Fruit fly (Drosophila melanogaster) whole organism, embryonic: ENCODE measurements around the gene CG17572.

Experiments
- Aef1 ChIP-seq: fragments of 200-800 bp; sonication (Bioruptor generic); IDR thresholded peaks from 3 replicates; pipeline ENCODE4 v1.3.6; 2022; ENCODE audit warnings: missing biosample characterization, missing genetic modification characterization
- Atf3 ChIP-seq: fragments of 200-800 bp; sonication (Bioruptor generic); optimal IDR thresholded peaks from 3 replicates; lab custom pipeline; 2016; ENCODE audit warnings: missing biosample characterization, missing genetic modification characterization
- Bgb ChIP-seq: fragments of 200-800 bp; sonication (Bioruptor generic); IDR thresholded peaks from 2 replicates; pipeline ENCODE4 v1.3.6; 2022; ENCODE audit warnings: missing biosample characterization, missing genetic modification characterization; ENCODE audit not compliant: partially characterized antibody
- CG10321 ChIP-seq: fragments of 200-800 bp; sonication (Bioruptor generic); IDR thresholded peaks from 2 replicates; pipeline ENCODE4 v1.3.6; 2022; ENCODE audit warnings: missing biosample characterization, missing genetic modification characterization
- CG10366 ChIP-seq: fragments of 200-800 bp; sonication (Bioruptor generic); IDR thresholded peaks from 2 replicates; pipeline ENCODE4 v1.3.6; 2022; ENCODE audit warnings: missing biosample characterization, missing genetic modification characterization
- CG12071 ChIP-seq: fragments of 200-800 bp; sonication (Bioruptor generic); optimal IDR thresholded peaks from 3 replicates; lab custom pipeline; 2018; ENCODE audit warnings: missing biosample characterization, mild to moderate bottlenecking, missing genetic modification characterization
- CG12155 ChIP-seq: fragments of 200-800 bp; sonication (Bioruptor generic); optimal IDR thresholded peaks from 3 replicates; lab custom pipeline; 2016; ENCODE audit warnings: missing biosample characterization, missing genetic modification characterization
- CG12219 ChIP-seq: fragments of 200-800 bp; sonication (Bioruptor generic); optimal IDR thresholded peaks from 3 replicates; lab custom pipeline; 2018; ENCODE audit warnings: missing biosample characterization, mild to moderate bottlenecking, missing genetic modification characterization
- CG12769 ChIP-seq: fragments of 200-800 bp; sonication (Bioruptor generic); optimal IDR thresholded peaks from 2 replicates; lab custom pipeline; 2019; ENCODE audit warnings: missing biosample characterization, mild to moderate bottlenecking, missing genetic modification characterization, moderate library complexity
- CG18011 ChIP-seq: fragments of 200-800 bp; sonication (Bioruptor generic); optimal IDR thresholded peaks from 2 replicates; lab custom pipeline; 2017; ENCODE audit warnings: missing biosample characterization, missing genetic modification characterization, mild to moderate bottlenecking, moderate library complexity, missing genotype
- CG18764 ChIP-seq: fragments of 200-800 bp; sonication (Bioruptor generic); optimal IDR thresholded peaks from 3 replicates; lab custom pipeline; 2016; ENCODE audit warnings: missing biosample characterization, missing genetic modification characterization
- CG2120 ChIP-seq: fragments of 200-800 bp; sonication (Bioruptor generic); optimal IDR thresholded peaks from 3 replicates; lab custom pipeline; 2016; ENCODE audit warnings: missing biosample characterization, missing genetic modification characterization
- CG30403 ChIP-seq: fragments of 200-800 bp; sonication (Bioruptor generic); optimal IDR thresholded peaks from 3 replicates; lab custom pipeline; 2016; ENCODE audit warnings: missing biosample characterization, missing genetic modification characterization
- CG3407 ChIP-seq: fragments of 200-800 bp; sonication (Bioruptor generic); optimal IDR thresholded peaks from 2 replicates; lab custom pipeline; 2018; ENCODE audit warnings: missing biosample characterization, mild to moderate bottlenecking, missing genetic modification characterization
- CG8478 ChIP-seq: fragments of >200 bp; optimal IDR thresholded peaks from 2 replicates; lab custom pipeline; 2018
- CHES-1-like ChIP-seq: fragments of 200-800 bp; sonication (Bioruptor generic); optimal IDR thresholded peaks from 2 replicates; lab custom pipeline; 2016; ENCODE audit warnings: missing biosample characterization, missing genetic modification characterization
- Camta ChIP-seq: fragments of 200-800 bp; sonication (Bioruptor generic); optimal IDR thresholded peaks from 2 replicates; lab custom pipeline; 2016; ENCODE audit warnings: missing biosample characterization, missing genetic modification characterization
- CoRest ChIP-seq: fragments of 200-800 bp; sonication (Bioruptor generic); optimal IDR thresholded peaks from 3 replicates; lab custom pipeline; 2018; ENCODE audit warnings: missing biosample characterization, mild to moderate bottlenecking, missing genetic modification characterization, moderate library complexity
- Dll ChIP-seq: fragments of 200-800 bp; sonication (Bioruptor generic); IDR thresholded peaks from 4 replicates; pipeline ENCODE4 v1.3.6; 2022; ENCODE audit warnings: missing biosample characterization, missing genetic modification characterization; ENCODE audit not compliant: partially characterized antibody
- Doc2 ChIP-seq: fragments of 200-800 bp; sonication (Bioruptor generic); IDR thresholded peaks from 2 replicates; pipeline ENCODE4 v1.3.6; 2022; ENCODE audit warnings: missing biosample characterization, missing genetic modification characterization
- Drgx ChIP-seq: fragments of 200-800 bp; sonication (Bioruptor generic); IDR thresholded peaks from 2 replicates; pipeline ENCODE4 v1.3.6; 2022; ENCODE audit warnings: missing biosample characterization, missing genetic modification characterization
- Eip74EF ChIP-seq, 2 experiments: fragments of 200-800 bp in 1 of 2; fragments of >200 bp in 1 of 2; sonication (Bioruptor generic) in 1 of 2; optimal IDR thresholded peaks; 2 replicates each; lab custom pipeline; 2017 to 2019; ENCODE audit warnings: missing biosample characterization in 2 of 2, missing genetic modification characterization in 2 of 2, mild to moderate bottlenecking in 1 of 2, moderate library complexity in 1 of 2
- Fer2 ChIP-seq: fragments of 200-800 bp; sonication (Bioruptor generic); optimal IDR thresholded peaks from 2 replicates; lab custom pipeline; 2018; ENCODE audit warnings: missing biosample characterization, mild to moderate bottlenecking, missing genetic modification characterization, moderate library complexity
- HmgZ ChIP-seq: fragments of 200-800 bp; sonication (Bioruptor generic); optimal IDR thresholded peaks from 2 replicates; lab custom pipeline; 2018; ENCODE audit warnings: missing biosample characterization, mild to moderate bottlenecking, missing genetic modification characterization
- Jarid2 ChIP-seq: fragments of 200-800 bp; sonication (Bioruptor generic); optimal IDR thresholded peaks from 3 replicates; lab custom pipeline; 2017; ENCODE audit warnings: mild to moderate bottlenecking, missing biosample characterization, missing genetic modification reagents, missing genetic modification characterization
- Myb ChIP-seq: fragments of 200-800 bp; sonication (Bioruptor generic); optimal IDR thresholded peaks from 2 replicates; lab custom pipeline; 2016; ENCODE audit warnings: missing biosample characterization, missing genetic modification characterization
- NC2β ChIP-seq: fragments of 200-800 bp; sonication (Bioruptor generic); optimal IDR thresholded peaks from 2 replicates; lab custom pipeline; 2016; ENCODE audit warnings: missing biosample characterization, missing genetic modification characterization
- Neu2 ChIP-seq: fragments of 200-800 bp; sonication (Bioruptor generic); optimal IDR thresholded peaks from 3 replicates; lab custom pipeline; 2016; ENCODE audit warnings: missing biosample characterization, missing genetic modification characterization, borderline replicate concordance
- Nf-YA ChIP-seq: fragments of 200-800 bp; sonication (Bioruptor generic); IDR thresholded peaks from 2 replicates; pipeline ENCODE4 v1.3.6; 2022; ENCODE audit warnings: missing biosample characterization, missing genetic modification characterization
- Nf-YC ChIP-seq: fragments of 200-800 bp; optimal IDR thresholded peaks from 3 replicates; lab custom pipeline; 2019; ENCODE audit warnings: missing biosample characterization, mild to moderate bottlenecking, missing genetic modification characterization, moderate library complexity
- Sox102F ChIP-seq: fragments of 200-800 bp; sonication (Bioruptor generic); optimal IDR thresholded peaks from 2 replicates; lab custom pipeline; 2018; ENCODE audit warnings: missing biosample characterization, mild to moderate bottlenecking, missing genetic modification characterization, moderate library complexity
- Vsx1 ChIP-seq: fragments of 200-800 bp; sonication (Bioruptor generic); optimal IDR thresholded peaks from 2 replicates; lab custom pipeline; 2017; ENCODE audit warnings: missing biosample characterization, mild to moderate bottlenecking, missing genetic modification characterization, missing genetic modification reagents
- bbx ChIP-seq: fragments of 200-800 bp; sonication (Bioruptor generic); IDR thresholded peaks from 2 replicates; pipeline ENCODE4 v1.3.6; 2022; ENCODE audit warnings: missing biosample characterization, missing genetic modification characterization; ENCODE audit not compliant: partially characterized antibody
- chinmo ChIP-seq: fragments of 200-800 bp; sonication (Bioruptor generic); IDR thresholded peaks from 4 replicates; pipeline ENCODE4 v1.3.6; 2022; ENCODE audit warnings: missing biosample characterization, missing genetic modification characterization; ENCODE audit not compliant: partially characterized antibody
- chm ChIP-seq: fragments of 200-800 bp; sonication (Bioruptor generic); IDR thresholded peaks from 2 replicates; pipeline ENCODE4 v1.3.6; 2022; ENCODE audit warnings: missing biosample characterization, missing genetic modification characterization
- emc ChIP-seq: fragments of 200-800 bp; sonication (Bioruptor generic); optimal IDR thresholded peaks from 2 replicates; lab custom pipeline; 2016; ENCODE audit warnings: missing biosample characterization, missing genetic modification characterization
- gsb-n ChIP-seq: fragments of 200-800 bp; sonication (Bioruptor generic); optimal IDR thresholded peaks from 3 replicates; lab custom pipeline; 2018; ENCODE audit warnings: missing biosample characterization, mild to moderate bottlenecking, missing genetic modification characterization
- hb ChIP-seq: fragments of 200-800 bp; sonication (Bioruptor generic); IDR thresholded peaks from 3 replicates; pipeline ENCODE4 v1.3.6; 2022; ENCODE audit warnings: missing biosample characterization, missing genetic modification characterization; ENCODE audit not compliant: partially characterized antibody
- pros ChIP-seq: fragments of 200-800 bp; sonication (Bioruptor generic); optimal IDR thresholded peaks from 3 replicates; lab custom pipeline; 2019; ENCODE audit warnings: missing biosample characterization, mild to moderate bottlenecking, missing genetic modification characterization, moderate library complexity
- psq ChIP-seq: fragments of 200-800 bp; sonication (Bioruptor generic); optimal IDR thresholded peaks from 2 replicates; lab custom pipeline; 2017; ENCODE audit warnings: missing biosample characterization, missing genetic modification characterization
- rib ChIP-seq: fragments of 200-800 bp; sonication (Bioruptor generic); IDR thresholded peaks from 2 replicates; pipeline ENCODE4 v1.3.6; 2022; ENCODE audit warnings: missing biosample characterization, missing genetic modification characterization
- sens-2 ChIP-seq: fragments of 200-800 bp; sonication (Bioruptor generic); IDR thresholded peaks from 2 replicates; pipeline ENCODE4 v1.3.6; 2022; ENCODE audit warnings: missing biosample characterization, missing genetic modification characterization
- shn ChIP-seq: fragments of 200-800 bp; sonication (Bioruptor generic); optimal IDR thresholded peaks from 3 replicates; lab custom pipeline; 2016; ENCODE audit warnings: missing biosample characterization, missing genetic modification characterization
- tgo ChIP-seq: fragments of 200-800 bp; sonication (Bioruptor generic); IDR thresholded peaks from 3 replicates; pipeline ENCODE4 v1.3.6; 2022; ENCODE audit warnings: missing biosample characterization, missing genetic modification characterization
- ttk ChIP-seq: fragments of 200-800 bp; sonication (Bioruptor generic); IDR thresholded peaks from 2 replicates; pipeline ENCODE4 v2.1.2; 2022; ENCODE audit warnings: missing biosample characterization, missing genetic modification characterization
- unpg ChIP-seq: fragments of 200-800 bp; sonication (Bioruptor generic); optimal IDR thresholded peaks from 3 replicates; lab custom pipeline; 2018; ENCODE audit warnings: missing biosample characterization, mild to moderate bottlenecking, missing genetic modification characterization, moderate library complexity
- vvl ChIP-seq: fragments of 200-800 bp; sonication (Bioruptor generic); IDR thresholded peaks from 2 replicates; pipeline ENCODE4 v1.3.6; 2022; ENCODE audit warnings: missing biosample characterization, missing genetic modification characterization
- wek ChIP-seq: fragments of 200-800 bp; sonication (Bioruptor generic); optimal IDR thresholded peaks from 3 replicates; lab custom pipeline; 2018; ENCODE audit warnings: missing biosample characterization, mild to moderate bottlenecking, missing genetic modification characterization, moderate library complexity
- zfh2 ChIP-seq: fragments of 200-800 bp; sonication (Bioruptor generic); optimal IDR thresholded peaks from 2 replicates; lab custom pipeline; 2016; ENCODE audit warnings: missing biosample characterization, missing genetic modification characterization

The CG17572 gene

dm6 chr2L:19051534-19052100 is 22.3 kb downstream of the CG17572 start, which contains the start of gene Rpn3 (continued):
- TF ChIP-seq Myb (peak; percentile 73), CG18764 (GFP tag; lab: Kevin White, UChicago) (peak; percentile 82), rib (GFP tag; lab: Robert Waterston, UW) (peak; percentile 66; the same call in 1 of the 2 replicates), chinmo (0 out of 4 replicates have a peak, but pooled peaks have one; percentile 69), Doc2 (0 out of 2 replicates have a peak, but pooled peaks have one; percentile 12), sens-2 (GFP tag; lab: Robert Waterston, UW) (peak; percentile 76; the same call in 1 of the 2 replicates), NC2β (peak; percentile 88), CHES-1-like (GFP tag; lab: Kevin White, UChicago) (peak; percentile 88), Drgx (GFP tag; lab: Robert Waterston, UW) (peak; percentile 73), Vsx1 (no peak), CG12219 (peak; percentile 63), gsb-n (peak; percentile 69), HmgZ (tag; lab: Kevin White, UChicago) (peak; percentile 86), ttk (GFP tag; lab: Robert Waterston, UW) (peak; percentile 64), CG30403 (peak; percentile 91), Camta (GFP tag; lab: Kevin White, UChicago) (peak; percentile 74), Bgb (GFP tag; lab: Robert Waterston, UW) (peak; percentile 40; the same call in 1 of the 2 replicates), CG3407 (GFP tag; lab: Kevin White, UChicago) (peak; percentile 69), Aef1 (GFP tag; lab: Robert Waterston, UW) (peak; percentile 82), CoRest (tag; lab: Kevin White, UChicago) (peak; percentile 81), CG2120 (peak; percentile 92), psq (GFP tag; lab: Kevin White, UChicago) (peak; percentile 34), CG18011 (GFP tag; lab: Kevin White, UChicago) (peak; percentile 69), zfh2 (GFP tag; lab: Kevin White, UChicago) (peak; percentile 77), tgo (peak; percentile 86), hb (peak; percentile 68; the same call in 2 of the 3 replicates), unpg (GFP tag; lab: Kevin White, UChicago) (peak; percentile 84), emc (GFP tag; lab: Kevin White, UChicago) (no peak), Neu2 (GFP tag; lab: Kevin White, UChicago) (no peak), Fer2 (tag; lab: Kevin White, UChicago) (peak; percentile 13), Dll (GFP tag; lab: Robert Waterston, UW) (peak; percentile 74), CG10321 (peak; percentile 61; the same call in 1 of the 2 replicates), wek (GFP tag; lab: Kevin White, UChicago) (peak; percentile 56), shn (GFP tag; lab: Kevin White, UChicago) (peak; percentile 82), Nf-YC (tag; lab: Kevin White, UChicago) (peak; percentile 67), CG10366 (GFP tag; lab: Robert Waterston, UW) (peak; percentile 84), Nf-YA (GFP tag; lab: Robert Waterston, UW) (peak; percentile 78), CG12071 (no peak), Sox102F (peak; percentile 91), chm (peak; percentile 70), bbx (GFP tag; lab: Robert Waterston, UW) (peak; percentile 54; the same call in 1 of the 2 replicates), vvl (GFP tag; lab: Robert Waterston, UW) (peak; percentile 95), CG12155 (GFP tag; lab: Kevin White, UChicago) (peak; percentile 84), pros (GFP tag; lab: Kevin White, UChicago) (no peak), CG8478 (lab: Kevin White, UChicago) (no peak), Atf3 (peak; percentile 76), CG12769 (tag; lab: Kevin White, UChicago) (no peak), Jarid2 (GFP tag; lab: Kevin White, UChicago) (no peak), Eip74EF (GFP tag; optimal IDR thresholded peaks at IDR 0.05; lab: Kevin White, UChicago) (peak in 1 of 2 experiments; percentile 70)
